Worm (Caenorhabditis elegans) whole organism, late embryonic: ENCODE results near the gene srg-41.
A peak's percentile ranks its signal among the peaks of the same experiment; 100 is the strongest.

Experiments
- K09A11.1 ChIP-seq: sonication (generic microtip); optimal IDR thresholded peaks from 2 replicates; lab custom pipeline; 2017; ENCODE audit warnings: antibody characterized with exemption, mild to moderate bottlenecking, missing genetic modification characterization, missing compliant biosample characterization; ENCODE audit not compliant: insufficient read depth
- Y22D7AL.16 ChIP-seq: sonication (generic microtip); optimal IDR thresholded peaks from 2 replicates; lab custom pipeline; 2016; ENCODE audit warnings: missing genetic modification characterization, missing compliant biosample characterization
- ceh-14 ChIP-seq: sonication (generic microtip); optimal IDR thresholded peaks from 2 replicates; lab custom pipeline; 2016; ENCODE audit warnings: missing genotype, missing genetic modification characterization, missing compliant biosample characterization
- ceh-31 ChIP-seq: sonication (generic microtip); optimal IDR thresholded peaks from 2 replicates; lab custom pipeline; 2016; ENCODE audit warnings: missing genetic modification characterization, missing compliant biosample characterization
- dve-1 ChIP-seq: sonication (generic microtip); optimal IDR thresholded peaks from 2 replicates; lab custom pipeline; 2017; ENCODE audit warnings: antibody characterized with exemption, mild to moderate bottlenecking, missing genetic modification characterization, missing compliant biosample characterization
- hlh-13 ChIP-seq: fragments of 200-800 bp; sonication (Bioruptor generic); optimal IDR thresholded peaks from 2 replicates; lab custom pipeline; 2018; ENCODE audit warnings: mild to moderate bottlenecking, missing genetic modification characterization, missing compliant biosample characterization
- hlh-6 ChIP-seq: sonication (generic microtip); optimal IDR thresholded peaks from 2 replicates; lab custom pipeline; 2016; ENCODE audit warnings: missing genotype, missing genetic modification characterization, missing compliant biosample characterization
- lin-11 ChIP-seq: fragments of 200-800 bp; sonication (Bioruptor generic); optimal IDR thresholded peaks from 2 replicates; lab custom pipeline; 2018; ENCODE audit warnings: mild to moderate bottlenecking, missing genetic modification characterization, missing compliant biosample characterization
- nhr-232 ChIP-seq: sonication (generic microtip); optimal IDR thresholded peaks from 2 replicates; lab custom pipeline; 2016; ENCODE audit warnings: missing genetic modification characterization, missing compliant biosample characterization
- npax-4 ChIP-seq: sonication (generic microtip); optimal IDR thresholded peaks from 2 replicates; lab custom pipeline; 2016; ENCODE audit warnings: missing genetic modification characterization, missing compliant biosample characterization
- pag-3 ChIP-seq: sonication (generic microtip); optimal IDR thresholded peaks from 2 replicates; lab custom pipeline; 2016; ENCODE audit warnings: missing compliant biosample characterization, missing genetic modification characterization, borderline replicate concordance
- pat-9 ChIP-seq: fragments of 200-800 bp; sonication (Bioruptor generic); optimal IDR thresholded peaks from 2 replicates; lab custom pipeline; 2018; ENCODE audit warnings: mild to moderate bottlenecking, missing genetic modification characterization, moderate library complexity, missing compliant biosample characterization
- pqm-1 ChIP-seq: sonication (generic microtip); optimal IDR thresholded peaks from 2 replicates; lab custom pipeline; 2016; ENCODE audit warnings: missing genetic modification characterization, missing compliant biosample characterization
- pros-1 ChIP-seq: fragments of 150-350 bp; optimal IDR thresholded peaks from 2 replicates; lab custom pipeline; 2014; ENCODE audit warnings: missing biosample characterization, missing genetic modification reagents, missing genetic modification characterization
- tbx-7 ChIP-seq: sonication (generic microtip); optimal IDR thresholded peaks from 2 replicates; lab custom pipeline; 2016; ENCODE audit warnings: missing genotype, missing genetic modification characterization, missing compliant biosample characterization
- ttx-3 ChIP-seq: sonication (generic microtip); optimal IDR thresholded peaks from 2 replicates; lab custom pipeline; 2016; ENCODE audit warnings: missing genetic modification reagents, missing genetic modification characterization, missing compliant biosample characterization
- zip-5 ChIP-seq: sonication (generic microtip); optimal IDR thresholded peaks from 2 replicates; lab custom pipeline; 2016; ENCODE audit warnings: missing genetic modification characterization, missing compliant biosample characterization

The srg-41 gene

DNA sequence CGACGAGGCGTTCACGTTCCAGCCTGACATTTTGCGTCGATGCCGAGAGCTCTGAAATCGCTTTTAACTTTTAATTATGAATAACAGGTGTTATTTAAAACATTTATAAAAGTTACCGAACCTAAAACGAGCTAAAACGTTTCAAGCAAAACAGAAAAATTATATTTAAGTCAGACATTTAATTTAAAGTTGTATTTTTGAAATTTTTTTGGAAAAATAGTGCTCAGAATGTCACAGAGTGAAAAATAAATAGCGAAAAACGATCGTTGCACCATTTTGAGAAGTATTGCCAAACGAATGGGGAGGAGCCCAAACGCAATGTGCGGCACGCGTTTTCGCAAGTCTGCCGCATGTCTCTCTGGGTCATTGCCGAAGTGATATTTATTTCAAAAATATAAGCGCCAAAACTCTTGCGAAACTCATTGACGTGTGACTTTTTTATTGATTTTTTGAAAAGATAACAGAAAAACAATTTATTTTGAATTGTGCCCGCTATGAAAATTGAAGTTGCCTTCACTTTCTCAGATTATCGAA, 48.6 kb downstream of the srg-41 start, which contains the start of gene erfa-3 (continued):
- TF ChIP-seq ttx-3 (tag; lab: Kevin White, UChicago) (peak; percentile 81), npax-4 (tag; lab: Kevin White, UChicago) (peak; percentile 45), ceh-14 (tag; lab: Kevin White, UChicago) (peak; percentile 91), tbx-7 (tag; lab: Kevin White, UChicago) (peak; percentile 44), hlh-6 (tag; lab: Kevin White, UChicago) (peak; percentile 72), nhr-232 (tag; lab: Kevin White, UChicago) (peak; percentile 62), lin-11 (tag; lab: Kevin White, UChicago) (peak; percentile 54), pqm-1 (no peak), Y22D7AL.16 (tag; lab: Kevin White, UChicago) (peak; percentile 52), pat-9 (tag; lab: Kevin White, UChicago) (peak; percentile 75), K09A11.1 (tag; lab: Kevin White, UChicago) (peak; percentile 87), hlh-13 (GFP tag; lab: Kevin White, UChicago) (peak; percentile 18), ceh-31 (tag; lab: Kevin White, UChicago) (peak; percentile 70), zip-5 (tag; lab: Kevin White, UChicago) (peak; percentile 37), pag-3 (no peak), dve-1 (no peak), pros-1 (tag; lab: Kevin White, UChicago) (no peak)
